Worm (Caenorhabditis elegans): ENCODE data around the gene F09C8.1.

ce11 chrX:16204310-16204709 is 41.0 kb upstream of the F09C8.1 start:
- TF ChIP-seq pqm-1 (tag; optimal IDR thresholded peaks at IDR 0.05) = no peak
- TF ChIP-seq ZK546.5 (tag; optimal IDR thresholded peaks at IDR 0.05) = no peak
- TF ChIP-seq ceh-9 (tag; optimal IDR thresholded peaks at IDR 0.05) = no peak
- no peak for TF ChIP-seq ama-1 (optimal IDR thresholded peaks at IDR 0.05)
- no peak for TF ChIP-seq ceh-82 (tag; optimal IDR thresholded peaks at IDR 0.05)
- TF ChIP-seq nhr-237 (tag; optimal IDR thresholded peaks at IDR 0.05) = no peak
- no peak for TF ChIP-seq egl-27 (tag; optimal IDR thresholded peaks at IDR 0.05)
- TF ChIP-seq unc-62 (GFP tag; optimal IDR thresholded peaks at IDR 0.05) = no peak
- no peak for TF ChIP-seq ceh-28 (tag; optimal IDR thresholded peaks at IDR 0.05)
- no peak for TF ChIP-seq nhr-11 (tag; optimal IDR thresholded peaks at IDR 0.05)
